Fruit fly (Drosophila melanogaster) whole organism, embryonic: ENCODE results near the gene CG14818.

Experiments
- Abd-B ChIP-seq: fragments of 200-800 bp; sonication (Bioruptor generic); optimal IDR thresholded peaks from 2 replicates; lab custom pipeline; 2018; ENCODE audit warnings: missing biosample characterization, mild to moderate bottlenecking, missing genetic modification characterization, moderate library complexity
- Antp ChIP-seq: fragments of 200-800 bp; sonication (Bioruptor generic); optimal IDR thresholded peaks from 3 replicates; lab custom pipeline; 2016; ENCODE audit warnings: missing biosample characterization, missing genetic modification characterization
- CG10654 ChIP-seq: fragments of 200-800 bp; sonication (Bioruptor generic); optimal IDR thresholded peaks from 2 replicates; lab custom pipeline; 2016; ENCODE audit warnings: missing biosample characterization, missing genetic modification characterization
- CG11696 ChIP-seq: fragments of 200-800 bp; sonication (Bioruptor generic); IDR thresholded peaks from 2 replicates; pipeline ENCODE4 v1.3.6; 2022; ENCODE audit warnings: missing biosample characterization, missing genetic modification characterization
- CG11723 ChIP-seq: fragments of 200-800 bp; sonication (Bioruptor generic); optimal IDR thresholded peaks from 2 replicates; lab custom pipeline; 2017; ENCODE audit warnings: missing biosample characterization, mild to moderate bottlenecking, missing genetic modification characterization
- CG12071 ChIP-seq: fragments of 200-800 bp; sonication (Bioruptor generic); optimal IDR thresholded peaks from 3 replicates; lab custom pipeline; 2018; ENCODE audit warnings: missing biosample characterization, mild to moderate bottlenecking, missing genetic modification characterization
- CG15696 ChIP-seq: fragments of 200-800 bp; sonication (Bioruptor generic); optimal IDR thresholded peaks from 2 replicates; lab custom pipeline; 2019; ENCODE audit warnings: missing biosample characterization, mild to moderate bottlenecking, missing genetic modification characterization, moderate library complexity
- CG17328 ChIP-seq: fragments of 200-800 bp; sonication (Bioruptor generic); IDR thresholded peaks from 2 replicates; pipeline ENCODE4 v1.3.6; 2022; ENCODE audit warnings: missing biosample characterization, missing genetic modification characterization
- CG17361 ChIP-seq: fragments of 200-800 bp; sonication (Bioruptor generic); IDR thresholded peaks from 3 replicates; pipeline ENCODE4 v1.3.6; 2022; ENCODE audit warnings: missing biosample characterization, missing genetic modification characterization
- CG18764 ChIP-seq: fragments of 200-800 bp; sonication (Bioruptor generic); optimal IDR thresholded peaks from 3 replicates; lab custom pipeline; 2016; ENCODE audit warnings: missing biosample characterization, missing genetic modification characterization
- CG30403 ChIP-seq: fragments of 200-800 bp; sonication (Bioruptor generic); optimal IDR thresholded peaks from 3 replicates; lab custom pipeline; 2016; ENCODE audit warnings: missing biosample characterization, missing genetic modification characterization
- CG3163 ChIP-seq: fragments of 200-800 bp; sonication (Bioruptor generic); optimal IDR thresholded peaks from 3 replicates; lab custom pipeline; 2016; ENCODE audit warnings: missing biosample characterization, missing genetic modification characterization
- CG34224 ChIP-seq: fragments of 200-800 bp; sonication (Bioruptor generic); IDR thresholded peaks from 3 replicates; pipeline ENCODE4 v1.3.6; 2022; ENCODE audit warnings: missing biosample characterization, missing genetic modification characterization; ENCODE audit not compliant: partially characterized antibody
- CG34422 ChIP-seq: fragments of 200-800 bp; sonication (Bioruptor generic); IDR thresholded peaks from 3 replicates; pipeline ENCODE4 v1.3.6; 2022; ENCODE audit warnings: missing biosample characterization, missing genetic modification characterization
- CG4424 ChIP-seq: fragments of 200-800 bp; sonication (Bioruptor generic); optimal IDR thresholded peaks from 3 replicates; lab custom pipeline; 2016; ENCODE audit warnings: missing biosample characterization, missing genetic modification characterization
- CG4730 ChIP-seq: fragments of 200-800 bp; sonication (Bioruptor generic); IDR thresholded peaks from 2 replicates; pipeline ENCODE4 v1.3.6; 2022; ENCODE audit warnings: missing biosample characterization, missing genetic modification characterization
- CG4854 ChIP-seq: fragments of 200-800 bp; sonication (Bioruptor generic); optimal IDR thresholded peaks from 2 replicates; lab custom pipeline; 2016; ENCODE audit warnings: missing biosample characterization, missing genetic modification characterization, inconsistent platforms
- CG7357 ChIP-seq: fragments of 200-800 bp; sonication (Bioruptor generic); IDR thresholded peaks from 3 replicates; pipeline ENCODE4 v1.3.6; 2022; ENCODE audit warnings: missing biosample characterization, missing genetic modification characterization
- CG7928 ChIP-seq: fragments of 200-800 bp; sonication (Bioruptor generic); optimal IDR thresholded peaks from 2 replicates; lab custom pipeline; 2017; ENCODE audit warnings: missing biosample characterization, mild to moderate bottlenecking, missing genetic modification characterization
- CG9609 ChIP-seq: fragments of 200-800 bp; sonication (Bioruptor generic); optimal IDR thresholded peaks from 3 replicates; lab custom pipeline; 2016; ENCODE audit warnings: missing biosample characterization, missing genetic modification characterization
- Drgx ChIP-seq: fragments of 200-800 bp; sonication (Bioruptor generic); IDR thresholded peaks from 2 replicates; pipeline ENCODE4 v1.3.6; 2022; ENCODE audit warnings: missing biosample characterization, missing genetic modification characterization
- ERR ChIP-seq: fragments of 200-800 bp; sonication (Bioruptor generic); optimal IDR thresholded peaks from 2 replicates; lab custom pipeline; 2016; ENCODE audit warnings: missing biosample characterization, missing genetic modification characterization
- HLH4C ChIP-seq: fragments of 200-800 bp; sonication (Bioruptor generic); IDR thresholded peaks from 3 replicates; pipeline ENCODE4 v1.3.6; 2022; ENCODE audit warnings: missing biosample characterization, missing genetic modification characterization; ENCODE audit not compliant: partially characterized antibody
- Hsf ChIP-seq: fragments of 200-800 bp; sonication (Bioruptor generic); optimal IDR thresholded peaks from 3 replicates; lab custom pipeline; 2016; ENCODE audit warnings: missing biosample characterization, missing genetic modification characterization
- Med ChIP-seq: fragments of 200-800 bp; sonication (Bioruptor generic); peaks from one replicate; lab custom pipeline; 2016; ENCODE audit warnings: missing biosample characterization, missing genetic modification characterization, mild to moderate bottlenecking, inconsistent platforms, moderate library complexity
- NC2α ChIP-seq: fragments of 200-800 bp; sonication (Bioruptor generic); optimal IDR thresholded peaks from 2 replicates; lab custom pipeline; 2016; ENCODE audit warnings: missing biosample characterization, missing genetic modification characterization
- Nf-YB ChIP-seq: fragments of 200-800 bp; sonication (Bioruptor generic); optimal IDR thresholded peaks from 3 replicates; lab custom pipeline; 2019; ENCODE audit warnings: missing biosample characterization, mild to moderate bottlenecking, missing genetic modification characterization, moderate library complexity
- NfI ChIP-seq: fragments of 200-800 bp; sonication (Bioruptor generic); optimal IDR thresholded peaks from 3 replicates; lab custom pipeline; 2018; ENCODE audit warnings: missing biosample characterization, mild to moderate bottlenecking, missing genetic modification characterization, moderate library complexity
- ato ChIP-seq: fragments of 200-800 bp; sonication (Bioruptor generic); IDR thresholded peaks from 2 replicates; pipeline ENCODE4 v1.3.6; 2022; ENCODE audit warnings: missing biosample characterization, missing genetic modification characterization; ENCODE audit not compliant: partially characterized antibody
- bcd ChIP-seq: fragments of 200-800 bp; sonication (Bioruptor generic); optimal IDR thresholded peaks from 2 replicates; lab custom pipeline; 2017; ENCODE audit warnings: missing biosample characterization, mild to moderate bottlenecking, missing genetic modification characterization
- en ChIP-seq: fragments of 200-800 bp; sonication (Bioruptor generic); optimal IDR thresholded peaks from 2 replicates; lab custom pipeline; 2016; ENCODE audit warnings: missing biosample characterization, missing genetic modification characterization
- hbn ChIP-seq: fragments of 200-800 bp; sonication (Bioruptor generic); IDR thresholded peaks from 2 replicates; pipeline ENCODE4 v1.3.6; 2022; ENCODE audit warnings: missing biosample characterization, missing genetic modification characterization; ENCODE audit not compliant: partially characterized antibody
- insv ChIP-seq, 2 experiments: fragments of 200-800 bp; sonication (Bioruptor generic); optimal IDR thresholded peaks; 3 replicates each; lab custom pipeline; 2016 to 2018; ENCODE audit warnings: missing biosample characterization in 2 of 2, missing genetic modification characterization in 2 of 2
- lola ChIP-seq, 3 experiments: fragments of >200 bp in 2 of 3; fragments of 200-800 bp in 1 of 3; sonication (Bioruptor generic) in 1 of 3; optimal IDR thresholded peaks; 2 replicates each; lab custom pipeline; 2017 to 2019; ENCODE audit warnings: missing biosample characterization in 3 of 3, missing genetic modification characterization in 3 of 3, mild to moderate bottlenecking in 1 of 3, moderate library complexity in 1 of 3
- nmo ChIP-seq: fragments of 200-800 bp; sonication (Bioruptor generic); optimal IDR thresholded peaks from 2 replicates; lab custom pipeline; 2018; ENCODE audit warnings: missing biosample characterization, mild to moderate bottlenecking, missing genetic modification characterization, moderate library complexity
- oc ChIP-seq: fragments of 200-800 bp; sonication (Bioruptor generic); optimal IDR thresholded peaks from 2 replicates; lab custom pipeline; 2018; ENCODE audit warnings: missing biosample characterization, mild to moderate bottlenecking, missing genetic modification characterization, moderate library complexity
- org-1 ChIP-seq: fragments of 200-800 bp; sonication (Bioruptor generic); optimal IDR thresholded peaks from 2 replicates; lab custom pipeline; 2017; ENCODE audit warnings: missing biosample characterization, missing genetic modification characterization
- pho ChIP-seq: fragments of 200-800 bp; sonication (Bioruptor generic); optimal IDR thresholded peaks from 2 replicates; lab custom pipeline; 2016; ENCODE audit warnings: missing biosample characterization, missing genetic modification characterization
- pita ChIP-seq: fragments of 200-800 bp; sonication (Bioruptor generic); optimal IDR thresholded peaks from 2 replicates; lab custom pipeline; 2017; ENCODE audit warnings: missing biosample characterization, mild to moderate bottlenecking, missing genetic modification characterization
- sc ChIP-seq, 3 experiments: fragments of >200 bp in 2 of 3; fragments of 200-800 bp in 1 of 3; sonication (Bioruptor generic) in 1 of 3; optimal IDR thresholded peaks; 2 replicates in 2 of 3; 3 replicates in 1 of 3; lab custom pipeline; 2017; ENCODE audit warnings: mild to moderate bottlenecking in 1 of 3, missing biosample characterization in 1 of 3, missing genetic modification characterization in 1 of 3, missing genetic modification reagents in 1 of 3
- schlank ChIP-seq: fragments of 200-800 bp; sonication (Bioruptor generic); optimal IDR thresholded peaks from 2 replicates; lab custom pipeline; 2018; ENCODE audit warnings: missing biosample characterization, mild to moderate bottlenecking, missing genetic modification characterization
- sd ChIP-seq: fragments of 200-800 bp; sonication (Bioruptor generic); optimal IDR thresholded peaks from 3 replicates; lab custom pipeline; 2018; ENCODE audit warnings: missing biosample characterization, mild to moderate bottlenecking, missing genetic modification characterization, moderate library complexity
- sens ChIP-seq: fragments of 200-800 bp; sonication (Bioruptor generic); peaks from one replicate; lab custom pipeline; 2016; ENCODE audit warnings: missing biosample characterization, missing genetic modification characterization
- sima ChIP-seq: fragments of 200-800 bp; sonication (Bioruptor generic); optimal IDR thresholded peaks from 2 replicates; lab custom pipeline; 2016; ENCODE audit warnings: missing biosample characterization, missing genetic modification characterization
- slou ChIP-seq: fragments of 200-800 bp; sonication (Bioruptor generic); optimal IDR thresholded peaks from 3 replicates; lab custom pipeline; 2016; ENCODE audit warnings: missing biosample characterization, missing genetic modification characterization
- sqz ChIP-seq: fragments of 200-800 bp; sonication (Bioruptor generic); optimal IDR thresholded peaks from 3 replicates; lab custom pipeline; 2018; ENCODE audit warnings: missing biosample characterization, mild to moderate bottlenecking, missing genetic modification characterization
- sr ChIP-seq: fragments of 200-800 bp; sonication (Bioruptor generic); IDR thresholded peaks from 3 replicates; pipeline ENCODE4 v1.3.6; 2022; ENCODE audit warnings: missing biosample characterization, missing genetic modification characterization
- tin ChIP-seq: fragments of 200-800 bp; sonication (Bioruptor generic); optimal IDR thresholded peaks from 3 replicates; lab custom pipeline; 2016; ENCODE audit warnings: missing biosample characterization, missing genetic modification characterization
- trem ChIP-seq: fragments of 200-800 bp; optimal IDR thresholded peaks from 3 replicates; lab custom pipeline; 2019; ENCODE audit warnings: missing biosample characterization, mild to moderate bottlenecking, missing genetic modification characterization, moderate library complexity
- tup ChIP-seq: fragments of 200-800 bp; sonication (Bioruptor generic); optimal IDR thresholded peaks from 2 replicates; lab custom pipeline; 2016; ENCODE audit warnings: missing biosample characterization, mild to moderate bottlenecking, missing genetic modification characterization, moderate library complexity

The CG14818 gene

DNA sequence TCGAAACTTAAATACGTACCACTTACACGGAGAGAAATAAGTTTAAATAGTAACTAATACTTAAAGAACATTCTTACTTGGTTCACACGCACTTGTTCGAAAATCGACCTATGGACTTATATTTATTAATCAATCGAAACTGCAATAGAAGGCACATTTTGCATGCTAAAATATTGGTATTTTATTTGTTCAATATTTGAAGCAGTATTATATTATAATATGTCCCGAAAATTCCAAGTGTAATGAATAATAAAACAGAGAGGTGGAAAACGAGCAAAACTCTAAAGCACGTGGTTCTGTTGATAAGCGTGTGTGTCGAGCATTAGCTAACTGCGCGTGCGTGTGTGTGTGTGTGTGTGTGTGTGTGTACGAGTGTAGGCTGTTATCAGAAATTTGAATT lies 29.7 kb downstream of the CG14818 start (continued):
- TF ChIP-seq ato (GFP tag; lab: Robert Waterston, UW) (no peak), sima (GFP tag; lab: Kevin White, UChicago) (no peak), CG34422 (GFP tag; lab: Robert Waterston, UW) (peak; percentile 77; the same call in 2 of the 3 replicates), trem (tag; lab: Kevin White, UChicago) (peak; percentile 63), schlank (tag; lab: Kevin White, UChicago) (peak; percentile 83), CG11723 (peak; percentile 63), tup (GFP tag; lab: Kevin White, UChicago) (peak; percentile 70), CG18764 (GFP tag; lab: Kevin White, UChicago) (peak; percentile 32), sens (GFP tag; lab: Kevin White, UChicago) (peak; percentile 92), oc (tag; lab: Kevin White, UChicago) (peak; percentile 63), CG4854 (GFP tag; lab: Kevin White, UChicago) (peak; percentile 83), Med (GFP tag; lab: Kevin White, UChicago) (peak; percentile 98), ERR (GFP tag; lab: Kevin White, UChicago) (peak; percentile 73), pita (GFP tag; lab: Kevin White, UChicago) (no peak), lola (GFP tag; optimal IDR thresholded peaks at IDR 0.05; lab: Kevin White, UChicago) (peak in 1 of 3 experiments; percentile 52), bcd (GFP tag; lab: Kevin White, UChicago) (peak; percentile 86), Drgx (no peak), CG3163 (peak; percentile 29), CG15696 (tag; lab: Kevin White, UChicago) (peak; percentile 75), Antp (peak; percentile 56), slou (GFP tag; lab: Kevin White, UChicago) (peak; percentile 60), Hsf (GFP tag; lab: Kevin White, UChicago) (peak; percentile 81), insv (GFP tag; optimal IDR thresholded peaks at IDR 0.05; lab: Kevin White, UChicago) (peak in 1 of 2 experiments; percentile 38), hbn (GFP tag; lab: Robert Waterston, UW) (no peak), CG7357 (GFP tag; lab: Robert Waterston, UW) (peak; percentile 65; the same call in 2 of the 3 replicates), CG7928 (peak; percentile 60), sc (optimal IDR thresholded peaks at IDR 0.05; lab: Kevin White, UChicago) (no peak), sc (GFP tag; optimal IDR thresholded peaks at IDR 0.05; lab: Kevin White, UChicago) (peak; percentile 40), sd (peak; percentile 88), CG12071 (GFP tag; lab: Kevin White, UChicago) (peak; percentile 90), org-1 (GFP tag; lab: Kevin White, UChicago) (peak; percentile 85), HLH4C (GFP tag; lab: Robert Waterston, UW) (no peak), CG17361 (GFP tag; lab: Robert Waterston, UW) (peak; percentile 82), pho (GFP tag; lab: Kevin White, UChicago) (peak; percentile 83), en (GFP tag; lab: Kevin White, UChicago) (peak; percentile 48), CG4424 (GFP tag; lab: Kevin White, UChicago) (peak; percentile 77), sqz (GFP tag; lab: Kevin White, UChicago) (peak; percentile 43), nmo (peak; percentile 84), Nf-YB (GFP tag; lab: Kevin White, UChicago) (peak; percentile 65), sr (GFP tag; lab: Robert Waterston, UW) (no peak), NC2α (GFP tag; lab: Kevin White, UChicago) (no peak), tin (peak; percentile 67), CG34224 (no peak), CG11696 (peak; percentile 30; the same call in 1 of the 2 replicates), CG10654 (GFP tag; lab: Kevin White, UChicago) (peak; percentile 67), CG9609 (GFP tag; lab: Kevin White, UChicago) (peak; percentile 56), CG4730 (GFP tag; lab: Robert Waterston, UW) (peak; percentile 49), CG17328 (GFP tag; lab: Robert Waterston, UW) (peak; percentile 59), Abd-B (GFP tag; lab: Kevin White, UChicago) (peak; percentile 84), CG30403 (GFP tag; lab: Kevin White, UChicago) (peak; percentile 88), NfI (GFP tag; lab: Kevin White, UChicago) (peak; percentile 86)
